Fruit fly (Drosophila melanogaster) Kc167 (cell line): ENCODE measurements around the gene GlcAT-P.

ENCODE experiments used
- h ChIP-seq: fragments of >200 bp; optimal IDR thresholded peaks from 3 replicates; lab custom pipeline; 2018; ENCODE audit warnings: missing external identifiers
- insv ChIP-seq: fragments of >200 bp; optimal IDR thresholded peaks from 3 replicates; lab custom pipeline; 2018; ENCODE audit warnings: missing external identifiers

DNA sequence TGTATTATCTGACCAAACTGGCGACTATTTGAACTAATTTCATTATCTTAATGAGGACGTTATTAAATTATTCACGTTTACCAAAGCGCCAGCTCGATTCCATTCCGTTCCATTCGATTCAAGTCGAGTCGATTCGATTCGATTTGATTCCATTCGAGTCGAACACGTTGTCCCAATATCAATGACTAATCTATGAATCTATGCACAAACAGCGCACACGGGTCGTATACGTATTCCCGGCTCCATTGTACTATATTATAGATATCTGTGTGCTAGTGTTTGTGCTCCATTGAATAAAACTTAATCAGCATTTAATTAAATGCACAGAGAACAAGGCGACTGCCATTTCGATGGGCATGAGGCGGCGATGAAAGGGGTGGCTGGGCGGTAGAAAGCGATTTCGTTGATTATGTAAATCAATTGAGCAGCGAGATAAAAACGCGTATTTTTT is 41.9 kb upstream of the GlcAT-P start:
- TF ChIP-seq insv (lab: Kevin White, UChicago) (no peak), h (no peak)
